Fruit fly (Drosophila melanogaster) whole organism, embryonic: ENCODE measurements around the gene da.

ENCODE experiments used
- ATbp ChIP-seq: fragments of 200-800 bp; sonication (Bioruptor generic); optimal IDR thresholded peaks from 2 replicates; lab custom pipeline; 2017; ENCODE audit warnings: missing biosample characterization, mild to moderate bottlenecking, missing genetic modification characterization, missing genetic modification reagents
- CG10959 ChIP-seq: fragments of 200-800 bp; sonication (Bioruptor generic); IDR thresholded peaks from 2 replicates; pipeline ENCODE4 v1.3.6; 2022; ENCODE audit warnings: missing biosample characterization, missing genetic modification characterization
- CG12155 ChIP-seq: fragments of 200-800 bp; sonication (Bioruptor generic); optimal IDR thresholded peaks from 3 replicates; lab custom pipeline; 2016; ENCODE audit warnings: missing biosample characterization, missing genetic modification characterization
- CG13775 ChIP-seq: fragments of 200-800 bp; sonication (Bioruptor generic); optimal IDR thresholded peaks from 3 replicates; lab custom pipeline; 2017; ENCODE audit warnings: missing biosample characterization, mild to moderate bottlenecking, missing genetic modification characterization
- CG13894 ChIP-seq: fragments of 200-800 bp; sonication (Bioruptor generic); optimal IDR thresholded peaks from 3 replicates; lab custom pipeline; 2018; ENCODE audit warnings: missing biosample characterization, mild to moderate bottlenecking, missing genetic modification characterization, moderate library complexity
- CG14710 ChIP-seq: fragments of 200-800 bp; sonication (Bioruptor generic); optimal IDR thresholded peaks from 3 replicates; lab custom pipeline; 2019; ENCODE audit warnings: missing biosample characterization, mild to moderate bottlenecking, missing genetic modification characterization, moderate library complexity
- CG1603 ChIP-seq: fragments of 200-800 bp; sonication (Bioruptor generic); optimal IDR thresholded peaks from 2 replicates; lab custom pipeline; 2019; ENCODE audit warnings: missing biosample characterization, mild to moderate bottlenecking, missing genetic modification characterization, moderate library complexity
- CG17328 ChIP-seq: fragments of 200-800 bp; sonication (Bioruptor generic); IDR thresholded peaks from 2 replicates; pipeline ENCODE4 v1.3.6; 2022; ENCODE audit warnings: missing biosample characterization, missing genetic modification characterization
- CG1792 ChIP-seq: fragments of 200-800 bp; sonication (Bioruptor generic); optimal IDR thresholded peaks from 2 replicates; lab custom pipeline; 2016; ENCODE audit warnings: missing biosample characterization, missing genetic modification characterization
- CG18764 ChIP-seq: fragments of 200-800 bp; sonication (Bioruptor generic); optimal IDR thresholded peaks from 3 replicates; lab custom pipeline; 2016; ENCODE audit warnings: missing biosample characterization, missing genetic modification characterization
- CG2116 ChIP-seq: fragments of 200-800 bp; sonication (Bioruptor generic); optimal IDR thresholded peaks from 3 replicates; lab custom pipeline; 2018; ENCODE audit warnings: missing biosample characterization, mild to moderate bottlenecking, missing genetic modification characterization
- CG2129 ChIP-seq: fragments of 200-800 bp; sonication (Bioruptor generic); IDR thresholded peaks from 2 replicates; pipeline ENCODE4 v1.3.6; 2022; ENCODE audit warnings: missing biosample characterization, missing genetic modification characterization; ENCODE audit not compliant: partially characterized antibody
- CG2678 ChIP-seq: fragments of 200-800 bp; sonication (Bioruptor generic); optimal IDR thresholded peaks from 3 replicates; lab custom pipeline; 2019; ENCODE audit warnings: missing biosample characterization, mild to moderate bottlenecking, missing genetic modification characterization, moderate library complexity
- CG2712 ChIP-seq: fragments of 200-800 bp; optimal IDR thresholded peaks from 3 replicates; lab custom pipeline; 2019; ENCODE audit warnings: missing biosample characterization, mild to moderate bottlenecking, missing genetic modification characterization, moderate library complexity
- CG32767 ChIP-seq: fragments of 200-800 bp; sonication (Bioruptor generic); IDR thresholded peaks from 2 replicates; pipeline ENCODE4 v1.3.6; 2022; ENCODE audit warnings: missing biosample characterization, missing genetic modification characterization
- CG4707 ChIP-seq: fragments of 200-800 bp; sonication (Bioruptor generic); optimal IDR thresholded peaks from 2 replicates; lab custom pipeline; 2018; ENCODE audit warnings: missing biosample characterization, mild to moderate bottlenecking, missing genetic modification characterization, moderate library complexity
- CG5180 ChIP-seq: fragments of 200-800 bp; sonication (Bioruptor generic); optimal IDR thresholded peaks from 3 replicates; lab custom pipeline; 2017; ENCODE audit warnings: missing biosample characterization, missing genetic modification characterization, mild to moderate bottlenecking, moderate library complexity, missing genetic modification reagents
- CG6254 ChIP-seq: fragments of 200-800 bp; sonication (Bioruptor generic); optimal IDR thresholded peaks from 3 replicates; lab custom pipeline; 2017; ENCODE audit warnings: mild to moderate bottlenecking, missing biosample characterization, missing genetic modification reagents, missing genetic modification characterization
- CG7372 ChIP-seq: fragments of 200-800 bp; sonication (Bioruptor generic); IDR thresholded peaks from 2 replicates; pipeline ENCODE4 v1.3.6; 2022; ENCODE audit warnings: missing biosample characterization, missing genetic modification characterization
- D ChIP-seq, 2 experiments: fragments of 200-800 bp in 1 of 2; fragments of >200 bp in 1 of 2; sonication (Bioruptor generic) in 1 of 2; optimal IDR thresholded peaks; 2 replicates in 1 of 2; 3 replicates in 1 of 2; lab custom pipeline; 2017; ENCODE audit warnings: mild to moderate bottlenecking in 1 of 2, missing biosample characterization in 1 of 2, missing genetic modification characterization in 1 of 2, missing genetic modification reagents in 1 of 2
- D19B ChIP-seq: fragments of 200-800 bp; sonication (Bioruptor generic); optimal IDR thresholded peaks from 2 replicates; lab custom pipeline; 2017; ENCODE audit warnings: missing biosample characterization, mild to moderate bottlenecking, missing genetic modification characterization
- Dip2 ChIP-seq: fragments of 200-800 bp; sonication (Bioruptor generic); IDR thresholded peaks from 2 replicates; pipeline ENCODE4 v1.3.6; 2022; ENCODE audit warnings: missing biosample characterization, missing genetic modification characterization
- GATAe ChIP-seq: fragments of 200-800 bp; sonication (Bioruptor generic); conservative IDR thresholded peaks from 2 replicates; pipeline ENCODE4 v1.3.6; 2022; ENCODE audit warnings: missing biosample characterization, missing genetic modification characterization
- HmgZ ChIP-seq: fragments of 200-800 bp; sonication (Bioruptor generic); optimal IDR thresholded peaks from 2 replicates; lab custom pipeline; 2018; ENCODE audit warnings: missing biosample characterization, mild to moderate bottlenecking, missing genetic modification characterization
- Hsf ChIP-seq: fragments of 200-800 bp; sonication (Bioruptor generic); optimal IDR thresholded peaks from 3 replicates; lab custom pipeline; 2016; ENCODE audit warnings: missing biosample characterization, missing genetic modification characterization
- PHDP ChIP-seq: fragments of 200-800 bp; sonication (Bioruptor generic); optimal IDR thresholded peaks from 3 replicates; lab custom pipeline; 2018; ENCODE audit warnings: missing biosample characterization, mild to moderate bottlenecking, missing genetic modification characterization, moderate library complexity
- Poxn ChIP-seq: fragments of 200-800 bp; sonication (Bioruptor generic); IDR thresholded peaks from 2 replicates; pipeline ENCODE4 v1.3.6; 2022; ENCODE audit warnings: missing biosample characterization, missing genetic modification characterization
- Stat92E ChIP-seq, 3 experiments: fragments of >200 bp in 2 of 3; fragments of 200-800 bp in 1 of 3; sonication (Bioruptor generic) in 1 of 3; optimal IDR thresholded peaks; 2 replicates each; lab custom pipeline; 2017 to 2019; ENCODE audit warnings: missing biosample characterization in 3 of 3, missing genetic modification characterization in 3 of 3, mild to moderate bottlenecking in 1 of 3, moderate library complexity in 1 of 3
- TFAM ChIP-seq: fragments of 200-800 bp; sonication (Bioruptor generic); optimal IDR thresholded peaks from 2 replicates; lab custom pipeline; 2017; ENCODE audit warnings: missing biosample characterization, missing genetic modification characterization, inconsistent platforms
- Taf1 ChIP-seq: fragments of 200-800 bp; sonication (Bioruptor generic); IDR thresholded peaks from 2 replicates; pipeline ENCODE4 v1.3.6; 2022; ENCODE audit warnings: missing biosample characterization, missing genetic modification characterization
- YL-1 ChIP-seq: fragments of 200-800 bp; sonication (Bioruptor generic); optimal IDR thresholded peaks from 3 replicates; lab custom pipeline; 2017; ENCODE audit warnings: missing biosample characterization, mild to moderate bottlenecking, missing genetic modification characterization
- ac ChIP-seq: fragments of 200-800 bp; sonication (Bioruptor generic); optimal IDR thresholded peaks from 3 replicates; lab custom pipeline; 2017; ENCODE audit warnings: missing biosample characterization, mild to moderate bottlenecking, missing genetic modification characterization
- ato ChIP-seq: fragments of 200-800 bp; sonication (Bioruptor generic); IDR thresholded peaks from 2 replicates; pipeline ENCODE4 v1.3.6; 2022; ENCODE audit warnings: missing biosample characterization, missing genetic modification characterization; ENCODE audit not compliant: partially characterized antibody
- caup ChIP-seq: fragments of 200-800 bp; sonication (Bioruptor generic); optimal IDR thresholded peaks from 3 replicates; lab custom pipeline; 2017; ENCODE audit warnings: missing biosample characterization, mild to moderate bottlenecking, missing genetic modification characterization, moderate library complexity; ENCODE audit not compliant: severe bottlenecking
- chif ChIP-seq, 2 experiments: fragments of 200-800 bp; sonication (Bioruptor generic); optimal IDR thresholded peaks; 3 replicates each; lab custom pipeline; 2016; ENCODE audit warnings: missing biosample characterization in 2 of 2, missing genetic modification characterization in 2 of 2
- crol ChIP-seq: fragments of 200-800 bp; sonication (Bioruptor generic); IDR thresholded peaks from 2 replicates; pipeline ENCODE4 v1.3.6; 2022; ENCODE audit warnings: missing biosample characterization, missing genetic modification characterization
- en ChIP-seq: fragments of 200-800 bp; sonication (Bioruptor generic); optimal IDR thresholded peaks from 2 replicates; lab custom pipeline; 2016; ENCODE audit warnings: missing biosample characterization, missing genetic modification characterization
- ewg ChIP-seq: fragments of 200-800 bp; sonication (Bioruptor generic); optimal IDR thresholded peaks from 3 replicates; lab custom pipeline; 2017; ENCODE audit warnings: mild to moderate bottlenecking, missing biosample characterization, missing genetic modification reagents, missing genetic modification characterization
- kah ChIP-seq: fragments of 200-800 bp; sonication (Bioruptor generic); optimal IDR thresholded peaks from 2 replicates; lab custom pipeline; 2018; ENCODE audit warnings: missing biosample characterization, mild to moderate bottlenecking, missing genetic modification characterization
- nmo ChIP-seq: fragments of 200-800 bp; sonication (Bioruptor generic); optimal IDR thresholded peaks from 2 replicates; lab custom pipeline; 2018; ENCODE audit warnings: missing biosample characterization, mild to moderate bottlenecking, missing genetic modification characterization, moderate library complexity
- ranshi ChIP-seq: fragments of 200-800 bp; sonication (Bioruptor generic); IDR thresholded peaks from 2 replicates; pipeline ENCODE4 v1.3.6; 2022; ENCODE audit warnings: missing biosample characterization, missing genetic modification characterization
- row ChIP-seq: fragments of 200-800 bp; sonication (Bioruptor generic); IDR thresholded peaks from 3 replicates; pipeline ENCODE4 v1.3.6; 2022; ENCODE audit warnings: missing biosample characterization, missing genetic modification characterization
- run ChIP-seq: fragments of 200-800 bp; sonication (Bioruptor generic); optimal IDR thresholded peaks from 3 replicates; lab custom pipeline; 2018; ENCODE audit warnings: missing biosample characterization, mild to moderate bottlenecking, missing genetic modification characterization
- sim ChIP-seq: fragments of 200-800 bp; sonication (Bioruptor generic); IDR thresholded peaks from 2 replicates; pipeline ENCODE4 v1.3.6; 2022; ENCODE audit warnings: missing biosample characterization, missing genetic modification characterization
- sisA ChIP-seq: fragments of 200-800 bp; sonication (Bioruptor generic); IDR thresholded peaks from 2 replicates; pipeline ENCODE4 v1.3.6; 2022; ENCODE audit warnings: missing biosample characterization, missing genetic modification characterization
- sug ChIP-seq: fragments of 200-800 bp; optimal IDR thresholded peaks from 2 replicates; lab custom pipeline; 2019; ENCODE audit warnings: missing biosample characterization, mild to moderate bottlenecking, missing genetic modification characterization, moderate library complexity
- tgo ChIP-seq: fragments of 200-800 bp; sonication (Bioruptor generic); IDR thresholded peaks from 3 replicates; pipeline ENCODE4 v1.3.6; 2022; ENCODE audit warnings: missing biosample characterization, missing genetic modification characterization
- ttk ChIP-seq: fragments of 200-800 bp; sonication (Bioruptor generic); IDR thresholded peaks from 2 replicates; pipeline ENCODE4 v2.1.2; 2022; ENCODE audit warnings: missing biosample characterization, missing genetic modification characterization

Gene da

dm6 chr2L:10386208-10386805, 1.6 kb upstream of the da start, which contains the start of the genes Cdk1 and mRpS7 (continued):
- TF ChIP-seq tgo (GFP tag; lab: Robert Waterston, UW) (peak; percentile 61), en (GFP tag; lab: Kevin White, UChicago) (no peak), kah (GFP tag; lab: Kevin White, UChicago) (no peak), CG2129 (GFP tag; lab: Robert Waterston, UW) (no peak), Taf1 (GFP tag; lab: Robert Waterston, UW) (0 out of 2 replicates have a peak, but pooled peaks have one; percentile 37), CG2116 (GFP tag; lab: Kevin White, UChicago) (peak; percentile 84), chif (GFP tag; optimal IDR thresholded peaks at IDR 0.05; lab: Kevin White, UChicago) (peak; percentile 17 to 53), row (GFP tag; lab: Robert Waterston, UW) (peak; percentile 81), Poxn (GFP tag; lab: Robert Waterston, UW) (0 out of 2 replicates have a peak, but pooled peaks have one; percentile 35), Stat92E (GFP tag; optimal IDR thresholded peaks at IDR 0.05; lab: Kevin White, UChicago) (no peak), crol (GFP tag; lab: Robert Waterston, UW) (no peak), ranshi (GFP tag; lab: Robert Waterston, UW) (0 out of 2 replicates have a peak, but pooled peaks have one; percentile 68), Dip2 (GFP tag; lab: Robert Waterston, UW) (no peak), ewg (peak; percentile 52), CG13894 (peak; percentile 47), ac (GFP tag; lab: Kevin White, UChicago) (no peak), CG5180 (GFP tag; lab: Kevin White, UChicago) (no peak), sug (tag; lab: Kevin White, UChicago) (peak; percentile 65), sisA (GFP tag; lab: Robert Waterston, UW) (peak; percentile 38; the same call in 1 of the 2 replicates), CG4707 (GFP tag; lab: Kevin White, UChicago) (peak; percentile 12), CG17328 (GFP tag; lab: Robert Waterston, UW) (peak; percentile 70), run (tag; lab: Kevin White, UChicago) (no peak), CG18764 (GFP tag; lab: Kevin White, UChicago) (no peak), CG13775 (GFP tag; lab: Kevin White, UChicago) (peak; percentile 80), CG2712 (tag; lab: Kevin White, UChicago) (peak; percentile 84), caup (GFP tag; lab: Kevin White, UChicago) (peak; percentile 52), YL-1 (GFP tag; lab: Kevin White, UChicago) (peak; percentile 26), CG32767 (GFP tag; lab: Robert Waterston, UW) (peak; percentile 61; the same call in 1 of the 2 replicates), D (optimal IDR thresholded peaks at IDR 0.05; lab: Kevin White, UChicago) (no peak), D (GFP tag; optimal IDR thresholded peaks at IDR 0.05; lab: Kevin White, UChicago) (peak; percentile 64), sim (GFP tag; lab: Robert Waterston, UW) (no peak), PHDP (tag; lab: Kevin White, UChicago) (peak; percentile 81), CG10959 (GFP tag; lab: Robert Waterston, UW) (no peak), CG7372 (GFP tag; lab: Robert Waterston, UW) (peak; percentile 65), TFAM (GFP tag; lab: Kevin White, UChicago) (no peak), ATbp (no peak), nmo (GFP tag; lab: Kevin White, UChicago) (peak; percentile 92), CG2678 (tag; lab: Kevin White, UChicago) (peak; percentile 87), CG14710 (tag; lab: Kevin White, UChicago) (peak; percentile 87), CG1792 (GFP tag; lab: Kevin White, UChicago) (no peak), ato (GFP tag; lab: Robert Waterston, UW) (no peak), CG6254 (GFP tag; lab: Kevin White, UChicago) (peak; percentile 38), ttk (GFP tag; lab: Robert Waterston, UW) (peak; percentile 63; the same call in 1 of the 2 replicates), GATAe (GFP tag; lab: Robert Waterston, UW) (no peak), D19B (GFP tag; lab: Kevin White, UChicago) (peak; percentile 59), Hsf (GFP tag; lab: Kevin White, UChicago) (peak; percentile 79), CG12155 (peak; percentile 69), HmgZ (peak; percentile 51), CG1603 (tag; lab: Kevin White, UChicago) (peak; percentile 98)
